Worm (Caenorhabditis elegans): ENCODE results near the gene ife-2.

The ife-2 gene

DNA sequence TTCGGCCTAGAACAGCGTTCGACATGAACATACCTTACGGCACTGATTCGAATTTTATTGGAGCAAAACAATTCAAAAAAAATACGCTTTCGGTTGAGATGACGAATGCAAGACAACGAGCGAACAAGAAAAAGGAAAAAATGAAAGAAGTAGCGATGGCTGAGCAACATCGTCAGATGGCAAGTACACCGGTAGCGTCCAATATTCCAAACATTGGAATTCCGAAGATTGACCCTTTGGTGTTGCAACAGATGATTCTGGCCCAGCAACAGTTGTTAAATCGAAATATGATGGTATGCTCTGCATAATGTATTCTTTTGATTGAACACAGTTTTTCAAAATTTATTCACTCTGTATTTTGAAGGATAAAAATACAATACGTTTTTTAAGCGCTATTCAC is 49.9 kb downstream of the ife-2 start:
- TF ChIP-seq lin-14 (GFP tag; optimal IDR thresholded peaks at IDR 0.05) (no peak), dpl-1 (GFP tag; optimal IDR thresholded peaks at IDR 0.05) (no peak), nhr-28 (tag; optimal IDR thresholded peaks at IDR 0.05) (no peak), pqm-1 (tag; optimal IDR thresholded peaks at IDR 0.05) (no peak), ets-5 (GFP tag; IDR thresholded peaks at IDR 0.05) (no peak), ceh-90 (tag; optimal IDR thresholded peaks at IDR 0.05) (no peak), tlp-1 (tag; optimal IDR thresholded peaks at IDR 0.05) (no peak), fkh-10 (GFP tag; optimal IDR thresholded peaks at IDR 0.05) (no peak), nhr-12 (tag; optimal IDR thresholded peaks at IDR 0.05) (no peak), hlh-4 (tag; optimal IDR thresholded peaks at IDR 0.05) (no peak), xbp-1 (tag; optimal IDR thresholded peaks at IDR 0.05) (no peak), lin-35 (GFP tag; optimal IDR thresholded peaks at IDR 0.05) (no peak), C16A3.4 (tag; optimal IDR thresholded peaks at IDR 0.05) (no peak), pag-3 (tag; optimal IDR thresholded peaks at IDR 0.05; ENCODE audit: borderline replicate concordance, insufficient read depth) (no peak)
